Fruit fly (Drosophila melanogaster) whole organism, adult: Measurements from ENCODE around the gene CG17258.

Experiments used
- CG11617 ChIP-seq: fragments of 200-800 bp; sonication (Bioruptor generic); optimal IDR thresholded peaks from 2 replicates; lab custom pipeline; 2017; ENCODE audit warnings: mild to moderate bottlenecking, missing biosample characterization, missing genetic modification reagents, missing genetic modification characterization
- CG7045 ChIP-seq: fragments of 200-800 bp; sonication (Bioruptor generic); optimal IDR thresholded peaks from 2 replicates; lab custom pipeline; 2017; ENCODE audit warnings: missing biosample characterization, mild to moderate bottlenecking, missing genetic modification characterization
- cnc ChIP-seq, 2 experiments: fragments of >200 bp; optimal IDR thresholded peaks; 2 replicates each; lab custom pipeline; 2017
- tj ChIP-seq: fragments of 200-800 bp; sonication (Bioruptor generic); optimal IDR thresholded peaks from 3 replicates; lab custom pipeline; 2017; ENCODE audit warnings: missing biosample characterization, mild to moderate bottlenecking, missing genetic modification characterization, moderate library complexity

dm6 chr2L:3078741-3079140 is 43.6 kb upstream of the CG17258 start:
- TF ChIP-seq CG7045 (GFP tag; lab: Kevin White, UChicago) (no peak), cnc (optimal IDR thresholded peaks at IDR 0.05; lab: Kevin White, UChicago) (no peak), tj (GFP tag; lab: Kevin White, UChicago) (no peak), CG11617 (GFP tag; lab: Kevin White, UChicago) (no peak)
